Fruit fly (Drosophila melanogaster) S2 (cell line): ENCODE measurements around the gene Rab11.

Experiments
- CG8478 ChIP-seq: fragments of >200 bp; optimal IDR thresholded peaks from 2 replicates; lab custom pipeline; 2018
- CTCF ChIP-seq, 2 experiments: fragments of >200 bp; optimal IDR thresholded peaks; 2 replicates each; lab custom pipeline; 2018

- TF ChIP-seq CTCF (optimal IDR thresholded peaks at IDR 0.05; lab: Kevin White, UChicago) (no peak), CG8478 (lab: Kevin White, UChicago) (no peak)
Measured at dm6 chr3R:21138220-21138754, 27.1 kb downstream of the Rab11 start, which contains the start of gene meigo.
